Worm (Caenorhabditis elegans) whole organism, L4/young adult: Measurements from ENCODE around the gene tag-280.
"Not testable (repeated sequence)": the region's sequence is repeated elsewhere in the genome, so short reads cannot be mapped to it uniquely, and the experiment has no call there.

ENCODE experiments used
- W03F9.2 ChIP-seq: fragments of 150-350 bp; optimal IDR thresholded peaks from 2 replicates; lab custom pipeline; 2014; ENCODE audit warnings: missing biosample characterization, missing genetic modification characterization
- dao-5 ChIP-seq: sonication (generic microtip); optimal IDR thresholded peaks from 2 replicates; lab custom pipeline; 2016; ENCODE audit warnings: missing genotype, missing genetic modification characterization, moderate library complexity, missing compliant biosample characterization
- him-1 ChIP-seq: sonication (generic microtip); optimal IDR thresholded peaks from 2 replicates; lab custom pipeline; 2016; ENCODE audit warnings: missing genotype, missing genetic modification reagents, missing genetic modification characterization, missing compliant biosample characterization

The tag-280 gene

ce11 chrII:12460602-12461453, at the start of gene tag-280:
Gene tag-280, plus strand, starts transcription at chrII:12460652.
- TF ChIP-seq dao-5 (tag; lab: Kevin White, UChicago) (no peak), him-1 (no peak), W03F9.2 (tag; lab: Kevin White, UChicago) (no peak)

- no peak for TF ChIP-seq him-1
- no peak for TF ChIP-seq W03F9.2 (tag; lab: Kevin White, UChicago)
- no peak for TF ChIP-seq dao-5 (tag; lab: Kevin White, UChicago)
Observed at ce11 chrII:12412417-12412816, 48.0 kb upstream of the tag-280 start, which contains the start of gene Y57A10C.1. Gene Y57A10C.1, minus strand, starts transcription at chrII:12412517.

ce11 chrII:12414805-12415204, 45.6 kb upstream of the tag-280 start, which contains the start of gene Y57A10C.11:
Gene Y57A10C.11, minus strand, starts transcription at chrII:12414905.
- TF ChIP-seq dao-5 (tag; lab: Kevin White, UChicago) (no peak), him-1 (no peak), W03F9.2 (tag; lab: Kevin White, UChicago) (no peak)

ce11 chrII:12417514-12417913, 42.9 kb upstream of the tag-280 start, which contains the start of gene sre-27:
Gene sre-27, minus strand, starts transcription at chrII:12417614.
- TF ChIP-seq dao-5 (tag; lab: Kevin White, UChicago) = no peak
- TF ChIP-seq W03F9.2 (tag; lab: Kevin White, UChicago) = no peak
- TF ChIP-seq him-1 = no peak

- TF ChIP-seq W03F9.2 (tag; lab: Kevin White, UChicago) (no peak), him-1 (no peak), dao-5 (tag; lab: Kevin White, UChicago) (no peak)
Observed at ce11 chrII:12417996-12418395, 42.5 kb upstream of the tag-280 start.

ce11 chrII:12420486-12420885, 40.0 kb upstream of the tag-280 start, which contains the start of gene sre-26:
Gene sre-26, minus strand, starts transcription at chrII:12420586.
- TF ChIP-seq him-1 (no peak), W03F9.2 (tag; lab: Kevin White, UChicago) (no peak), dao-5 (tag; lab: Kevin White, UChicago) (no peak)

- TF ChIP-seq W03F9.2 (tag; lab: Kevin White, UChicago) (peak; percentile 32), dao-5 (tag; lab: Kevin White, UChicago) (no peak), him-1 (no peak)
Observed at ce11 chrII:12425644-12426222, 34.7 kb upstream of the tag-280 start, which contains the start of gene daf-22. Gene daf-22, minus strand, starts transcription at chrII:12425694.

ce11 chrII:12429743-12430142, 30.7 kb upstream of the tag-280 start, which contains the start of gene Y57A10C.8:
Gene Y57A10C.8, minus strand, starts transcription at chrII:12429843.
- no peak for TF ChIP-seq dao-5 (tag; lab: Kevin White, UChicago)
- TF ChIP-seq W03F9.2 (tag; lab: Kevin White, UChicago) = no peak
- no peak for TF ChIP-seq him-1

- no peak for TF ChIP-seq W03F9.2 (tag; lab: Kevin White, UChicago)
- TF ChIP-seq him-1 = no peak
- TF ChIP-seq dao-5 (tag; lab: Kevin White, UChicago) = no peak
Observed at ce11 chrII:12432356-12432755, 28.1 kb upstream of the tag-280 start, which contains the start of gene dct-12. Gene dct-12, minus strand, starts transcription at chrII:12432456.

ce11 chrII:12435202-12435872, 25.1 kb upstream of the tag-280 start:
- TF ChIP-seq him-1 = no peak
- TF ChIP-seq W03F9.2 (tag; lab: Kevin White, UChicago) = no peak
- no peak for TF ChIP-seq dao-5 (tag; lab: Kevin White, UChicago)

ce11 chrII:12436717-12437116, 23.7 kb upstream of the tag-280 start:
- TF ChIP-seq him-1 = no peak

- TF ChIP-seq W03F9.2 (tag; lab: Kevin White, UChicago) (no peak), dao-5 (tag; lab: Kevin White, UChicago) (no peak), him-1 (no peak)
Observed at ce11 chrII:12438441-12438840, 22.0 kb upstream of the tag-280 start, which contains the start of gene Y57A10C.9. Gene Y57A10C.9, minus strand, starts transcription at chrII:12438541.

ce11 chrII:12441164-12441563, 19.3 kb upstream of the tag-280 start, which contains the start of gene Y57A10C.10:
Gene Y57A10C.10, minus strand, starts transcription at chrII:12441264.
- TF ChIP-seq him-1; W03F9.2 (tag; lab: Kevin White, UChicago); dao-5 (tag; lab: Kevin White, UChicago): not testable (repeated sequence)
